Worm (Caenorhabditis elegans): ENCODE measurements around the gene F10G2.4.

- TF ChIP-seq scrt-1 (GFP tag; IDR thresholded peaks at IDR 0.05), result no peak
- no peak for TF ChIP-seq ama-1 (optimal IDR thresholded peaks at IDR 0.05)
- no peak for TF ChIP-seq hmg-4 (GFP tag; optimal IDR thresholded peaks at IDR 0.05)
Measured at ce11 chrV:7297263-7297662, 29.8 kb upstream of the F10G2.4 start, which contains the start of gene srj-32.

Data from whole organism, early embryonic.